Worm (Caenorhabditis elegans): ENCODE measurements around the gene B0454.6.

Gene B0454.6

DNA sequence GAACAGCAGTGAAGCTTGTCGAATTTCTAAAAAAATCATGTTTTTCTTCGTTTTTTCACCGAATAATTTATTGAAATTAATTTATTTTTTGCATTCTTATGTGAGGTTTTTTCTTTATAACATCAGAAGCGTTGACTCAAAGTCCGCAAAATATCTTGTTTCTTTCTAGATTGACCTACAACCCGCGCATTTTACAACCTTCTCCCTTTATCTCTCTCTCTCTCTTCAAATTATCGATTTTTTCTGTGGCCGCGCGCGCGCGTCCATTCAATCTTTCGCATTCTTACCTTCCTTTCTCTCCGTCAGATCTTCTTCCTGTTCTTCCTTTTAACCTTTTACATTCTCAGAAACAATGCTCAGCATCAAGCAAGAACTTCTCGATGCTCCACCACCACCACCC is 27.1 kb upstream of the B0454.6 start, which contains the start of gene lido-12:
TSS of gene lido-12 (plus strand) at position 301 of the 400 bp plus-strand sequence.
- TF ChIP-seq unc-62 (GFP tag; optimal IDR thresholded peaks at IDR 0.05), result no peak

DNA sequence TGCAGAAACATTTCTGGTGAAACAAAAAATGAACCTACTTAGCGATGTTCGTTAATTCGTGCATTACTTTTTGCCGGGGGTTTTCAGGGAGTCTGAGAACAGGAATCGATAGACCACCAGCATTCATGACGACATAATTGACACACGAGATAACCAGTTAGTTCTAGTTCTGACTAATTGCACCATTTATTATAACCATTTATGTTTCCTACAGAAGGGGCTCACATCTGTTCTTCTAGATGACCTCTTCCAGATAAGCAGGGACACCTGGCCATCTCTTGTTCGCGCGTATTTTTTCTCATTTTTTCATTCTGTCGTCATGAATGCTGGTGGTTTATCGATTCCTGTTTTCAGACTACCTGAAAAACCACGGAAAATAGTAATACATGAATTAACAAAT is 24.2 kb upstream of the B0454.6 start, which contains the start of gene sdz-5:
TSS of gene sdz-5 (plus strand) at position 301 of the 400 bp plus-strand sequence.
- TF ChIP-seq unc-62 (GFP tag; optimal IDR thresholded peaks at IDR 0.05), result no peak

DNA sequence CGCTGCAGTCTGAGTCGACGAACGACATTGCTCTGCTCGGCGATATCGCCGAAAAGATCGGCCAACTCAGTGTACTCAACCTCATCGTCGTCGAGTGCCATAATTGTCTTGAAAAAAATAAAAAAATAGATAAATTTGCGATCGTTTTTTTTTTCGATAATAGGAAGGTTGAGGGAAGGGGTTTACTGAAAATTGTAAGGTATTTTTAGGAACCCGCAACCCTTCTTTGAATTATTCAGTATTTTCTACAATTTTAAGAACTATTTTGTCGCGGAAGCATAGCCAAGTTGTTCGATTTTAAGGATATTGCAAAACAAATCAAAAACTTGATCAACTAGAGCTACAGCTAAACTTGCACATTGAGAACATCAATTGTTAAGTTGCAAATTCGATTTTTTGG is 20.4 kb upstream of the B0454.6 start, which contains the start of gene C41H7.9:
TSS of gene C41H7.9 (minus strand) at position 101 of the 400 bp plus-strand sequence.
- no peak for TF ChIP-seq unc-62 (GFP tag; optimal IDR thresholded peaks at IDR 0.05)

DNA sequence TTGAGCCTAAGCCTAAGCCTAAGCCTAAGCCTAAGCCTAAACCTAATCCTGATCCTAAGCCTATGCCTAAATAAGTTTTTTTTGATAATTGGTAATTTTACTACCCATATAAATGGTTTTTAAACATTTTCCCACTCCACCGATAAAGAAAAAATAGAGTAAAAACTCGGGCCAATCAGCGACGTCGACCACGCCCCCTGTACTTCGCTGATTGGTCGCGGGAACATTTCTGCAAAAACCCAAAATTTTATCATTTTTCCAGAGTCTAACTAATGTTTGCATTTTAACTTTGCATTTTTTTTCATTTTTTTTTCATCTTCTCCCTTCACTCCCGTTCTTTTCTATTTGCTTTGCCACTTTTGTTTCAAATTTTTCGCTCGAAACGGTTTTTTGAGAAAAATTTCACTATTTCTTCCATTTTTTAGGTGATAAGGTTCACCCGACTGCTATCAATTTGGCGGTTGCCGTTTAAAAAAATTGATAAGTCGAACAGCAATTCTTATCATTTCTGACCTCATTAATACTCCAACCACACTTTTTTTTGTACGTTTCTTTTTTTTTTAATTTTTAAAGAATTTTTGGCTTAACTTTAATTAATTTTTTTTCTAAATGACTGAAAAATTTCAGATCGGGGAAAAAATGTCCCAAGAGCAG is 18.3 kb upstream of the B0454.6 start, which contains the start of gene C41H7.2:
TSS of gene C41H7.2 (plus strand) at position 622 of the 654 bp plus-strand sequence.
- no peak for TF ChIP-seq unc-62 (GFP tag; optimal IDR thresholded peaks at IDR 0.05)

DNA sequence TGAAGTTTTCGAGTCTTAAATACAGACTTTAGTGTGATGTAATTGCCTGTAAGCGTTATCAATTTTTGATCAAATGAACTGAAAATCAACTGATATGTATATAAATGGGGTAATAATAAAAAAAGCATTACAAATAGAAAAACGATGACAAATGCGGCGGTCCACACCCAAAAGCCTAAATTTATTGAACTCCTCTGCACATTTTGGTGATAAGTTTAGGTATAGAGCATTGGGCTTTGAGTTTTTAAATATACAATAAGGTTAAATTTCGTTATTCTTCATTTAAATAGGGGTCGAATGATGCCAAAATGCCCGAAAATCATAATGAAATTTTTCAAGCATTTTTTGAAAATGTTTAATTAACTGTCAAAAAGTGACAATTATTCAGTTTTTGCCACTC is 12.8 kb upstream of the B0454.6 start, which contains the start of gene clec-3:
TSS of gene clec-3 (minus strand) at position 101 of the 400 bp plus-strand sequence.
- no peak for TF ChIP-seq unc-62 (GFP tag; optimal IDR thresholded peaks at IDR 0.05)

DNA sequence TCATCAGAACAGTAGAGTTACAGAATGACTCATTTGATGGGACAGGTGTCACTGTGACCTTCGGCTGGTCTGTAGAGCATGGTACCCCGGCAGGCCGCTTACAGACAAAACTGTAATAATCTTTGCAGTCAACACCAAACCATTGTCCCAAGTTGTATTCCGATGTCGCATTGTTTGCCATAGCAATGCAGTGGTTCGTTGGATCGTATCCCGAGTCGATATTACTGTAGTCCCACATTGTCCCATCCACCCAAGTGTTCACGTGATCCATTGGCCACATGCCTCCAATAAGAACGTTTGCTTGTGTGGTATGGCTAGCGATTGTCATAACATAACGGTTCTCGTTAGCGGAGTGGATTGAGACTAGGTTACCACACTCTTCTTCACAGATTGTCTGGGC is 11.7 kb upstream of the B0454.6 start:
- no peak for TF ChIP-seq unc-62 (GFP tag; optimal IDR thresholded peaks at IDR 0.05)

DNA sequence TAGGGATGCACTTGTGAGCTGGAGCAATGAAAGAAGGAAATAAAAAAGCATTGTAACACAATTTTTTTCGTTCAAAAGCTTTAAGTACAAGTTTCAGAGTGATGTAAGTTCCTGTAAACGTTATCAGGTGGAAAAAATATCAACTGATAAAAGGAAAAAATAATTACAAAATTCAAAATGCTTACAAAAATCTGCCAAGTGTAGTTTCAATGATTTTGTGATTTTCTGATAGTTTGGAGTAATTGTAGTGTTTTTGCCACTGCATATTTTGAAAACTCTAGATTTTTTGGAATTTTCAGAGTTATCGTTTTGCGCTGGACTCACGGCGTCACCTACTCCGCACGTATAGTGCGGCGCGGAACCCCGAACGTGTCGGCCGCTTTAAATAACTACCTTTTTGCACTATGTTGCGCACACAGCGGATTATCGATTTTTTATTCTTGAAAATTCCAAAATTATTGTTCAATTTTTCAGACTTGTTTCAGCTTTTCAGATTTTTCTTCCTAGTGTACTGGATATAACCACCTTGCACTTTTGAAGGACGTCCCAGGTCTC is 9.1 kb upstream of the B0454.6 start, which contains the start of gene clec-2:
TSS of gene clec-2 (minus strand) at position 51 of the 555 bp plus-strand sequence.
- no peak for TF ChIP-seq unc-62 (GFP tag; optimal IDR thresholded peaks at IDR 0.05)

DNA sequence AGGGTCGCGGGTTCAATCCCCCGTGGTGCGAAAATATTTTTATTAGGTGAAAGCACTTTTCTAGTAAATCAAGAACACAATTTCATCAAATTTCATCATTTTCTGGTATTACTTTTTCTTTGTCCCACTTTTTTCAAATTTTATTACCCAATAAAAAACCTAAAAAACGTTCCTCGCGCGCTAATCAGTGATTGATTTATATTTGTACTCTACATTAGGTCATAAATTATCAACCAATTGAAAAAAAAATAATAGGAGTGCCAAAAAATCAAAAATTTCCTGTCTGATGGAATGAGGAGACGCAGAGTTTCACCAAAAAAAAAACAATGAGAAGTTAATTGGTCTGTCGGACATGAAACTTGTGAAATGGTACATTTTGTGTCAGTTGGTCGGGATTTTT is 7.9 kb upstream of the B0454.6 start:
- no peak for TF ChIP-seq unc-62 (GFP tag; optimal IDR thresholded peaks at IDR 0.05)

DNA sequence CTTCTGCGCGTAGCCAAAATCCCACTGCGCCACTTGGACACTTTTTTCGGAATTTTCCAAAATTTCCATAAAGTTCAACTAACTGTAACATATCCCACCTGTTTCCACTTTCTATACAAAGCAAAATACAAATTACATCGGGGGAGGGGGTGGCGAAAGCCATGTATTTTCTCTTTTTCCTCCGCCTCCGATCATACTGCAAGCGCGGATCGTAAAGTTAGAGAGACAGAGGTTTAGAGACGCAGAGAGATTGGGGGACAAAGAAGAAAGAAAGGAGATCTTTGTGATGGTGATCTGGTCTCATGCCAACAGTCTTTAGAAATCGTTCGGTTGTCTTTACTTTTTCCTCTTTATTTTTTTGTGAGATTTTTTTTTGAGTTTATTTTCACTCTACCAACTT is 4.3 kb upstream of the B0454.6 start:
- no peak for TF ChIP-seq unc-62 (GFP tag; optimal IDR thresholded peaks at IDR 0.05)

DNA sequence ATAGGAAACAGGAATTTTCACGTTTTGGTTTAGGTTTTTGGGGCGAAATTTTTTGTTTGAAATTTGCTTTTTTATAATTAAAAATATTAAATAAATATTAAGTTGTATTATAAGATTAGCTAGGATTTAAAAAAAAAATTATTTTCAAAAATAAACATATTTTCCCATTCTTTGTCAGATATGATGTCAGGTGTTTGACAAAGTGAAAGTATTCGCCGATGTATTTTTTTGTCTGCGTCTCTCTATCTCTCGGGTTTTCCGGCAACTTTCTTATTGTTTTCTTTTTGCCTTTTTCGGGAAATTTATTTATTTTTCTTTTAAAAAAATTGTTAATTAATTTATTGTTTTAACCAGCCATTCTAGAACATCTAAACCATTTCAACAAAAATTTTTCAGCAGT is 2.2 kb upstream of the B0454.6 start:
- TF ChIP-seq unc-62 (GFP tag; optimal IDR thresholded peaks at IDR 0.05), result no peak

DNA sequence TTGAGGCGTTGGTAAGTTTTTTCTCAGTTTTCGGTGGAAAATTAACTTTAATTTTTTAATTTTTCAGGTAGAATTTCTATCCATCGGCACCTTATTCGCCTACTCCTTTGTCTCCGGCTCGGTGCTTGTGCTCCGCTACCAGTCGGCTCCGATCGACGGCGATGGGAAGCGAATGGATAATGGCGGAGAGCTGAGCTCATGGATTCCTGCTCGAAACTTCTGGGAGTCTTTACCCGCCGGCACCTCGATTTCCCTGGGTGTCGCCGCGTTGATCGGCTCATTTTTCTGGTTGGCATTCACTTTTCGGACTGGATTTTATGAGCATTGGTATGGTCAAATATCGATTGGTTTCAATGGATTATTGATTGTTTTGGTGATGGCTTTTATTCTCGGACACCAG is 2.3 kb downstream of the B0454.6 start:
- TF ChIP-seq unc-62 (GFP tag; optimal IDR thresholded peaks at IDR 0.05), result no peak

DNA sequence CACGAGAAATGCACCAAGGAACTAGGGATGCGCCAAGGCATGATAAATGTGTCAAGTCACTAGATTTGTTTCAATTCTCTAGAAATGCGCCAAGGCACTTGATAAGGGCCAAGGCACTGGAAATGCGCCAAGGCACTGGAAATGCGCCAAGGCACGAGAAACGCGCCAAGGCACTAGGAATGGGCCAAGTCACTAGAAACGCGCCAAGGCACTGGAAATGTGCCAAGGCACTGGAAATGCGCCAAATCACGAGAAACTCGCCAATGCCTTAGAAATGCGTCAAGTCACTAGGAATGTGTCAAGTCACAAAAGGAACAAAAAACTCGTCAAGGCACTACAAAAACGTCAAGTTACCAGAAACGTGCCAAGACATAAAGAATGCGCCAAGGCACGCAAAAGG is 3.8 kb downstream of the B0454.6 start:
- TF ChIP-seq unc-62 (GFP tag; optimal IDR thresholded peaks at IDR 0.05), result no peak

DNA sequence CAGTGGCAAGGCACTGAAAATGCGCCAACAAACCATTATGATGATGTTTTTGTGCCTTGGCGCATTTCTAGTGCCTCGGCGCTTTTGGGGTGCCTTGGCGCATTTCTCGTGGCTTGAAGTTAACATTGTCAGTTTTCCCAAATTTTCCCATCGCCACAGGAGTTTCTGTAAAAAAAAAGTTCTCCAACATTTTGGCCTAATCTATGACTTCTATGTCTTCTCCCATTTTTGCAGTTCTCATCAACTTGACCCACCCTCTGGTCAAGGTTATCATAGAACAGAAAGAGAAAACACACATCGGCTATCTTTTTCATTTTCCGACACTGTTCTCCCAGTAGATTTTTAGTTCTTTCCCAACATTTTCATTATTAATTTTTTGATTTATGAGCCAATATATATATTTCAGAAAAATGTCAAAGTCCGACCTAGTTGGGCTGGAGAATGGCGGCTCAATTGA is 5.9 kb downstream of the B0454.6 start, which contains the start of the genes B0454.26 and B0454.5:
TSS of gene B0454.26 (minus strand) at position 101 of the 457 bp plus-strand sequence.
TSS of gene B0454.5 (plus strand) at position 407 of the 457 bp plus-strand sequence.
- no peak for TF ChIP-seq unc-62 (GFP tag; optimal IDR thresholded peaks at IDR 0.05)

DNA sequence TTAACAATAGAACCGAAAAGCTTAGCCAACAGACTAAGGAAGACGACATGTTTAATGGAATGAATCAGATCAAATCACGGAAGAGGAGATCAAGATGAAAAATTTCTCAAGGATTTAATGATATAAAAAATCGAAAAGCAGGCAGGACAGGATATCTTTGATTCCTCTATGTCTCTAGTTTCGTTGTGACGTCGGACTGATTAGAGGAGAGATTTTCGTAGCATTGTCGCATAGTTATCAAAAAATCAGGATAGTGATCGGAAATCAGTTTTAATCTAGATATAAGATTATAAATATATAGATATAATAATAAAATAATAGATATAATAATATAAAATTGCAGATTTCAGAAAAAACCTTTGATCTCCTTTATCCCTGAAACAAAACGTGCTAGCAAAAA is 10.8 kb downstream of the B0454.6 start, which contains the start of gene B0454.8:
TSS of gene B0454.8 (minus strand) at position 101 of the 400 bp plus-strand sequence.
- no peak for TF ChIP-seq unc-62 (GFP tag; optimal IDR thresholded peaks at IDR 0.05)

DNA sequence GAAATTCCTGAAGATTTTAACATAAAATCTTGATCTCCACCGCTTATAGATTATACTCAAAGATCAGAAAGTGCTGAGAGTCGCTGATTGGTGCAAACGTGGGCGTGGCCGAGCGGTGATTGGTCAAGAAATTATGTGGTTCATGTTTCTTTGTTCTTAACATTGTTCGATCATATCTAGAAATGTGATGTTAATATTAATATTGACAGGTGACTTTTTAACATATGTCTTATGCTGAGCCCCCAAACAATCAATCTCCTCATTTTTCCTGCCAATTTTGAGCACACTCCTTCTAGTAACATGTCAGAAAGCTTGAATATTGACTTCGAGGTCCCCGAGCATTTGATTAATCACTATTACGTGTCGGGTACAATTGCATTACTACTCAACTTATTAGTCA is 11.4 kb downstream of the B0454.6 start, which contains the start of gene sri-29:
TSS of gene sri-29 (plus strand) at position 301 of the 400 bp plus-strand sequence.
- no peak for TF ChIP-seq unc-62 (GFP tag; optimal IDR thresholded peaks at IDR 0.05)

DNA sequence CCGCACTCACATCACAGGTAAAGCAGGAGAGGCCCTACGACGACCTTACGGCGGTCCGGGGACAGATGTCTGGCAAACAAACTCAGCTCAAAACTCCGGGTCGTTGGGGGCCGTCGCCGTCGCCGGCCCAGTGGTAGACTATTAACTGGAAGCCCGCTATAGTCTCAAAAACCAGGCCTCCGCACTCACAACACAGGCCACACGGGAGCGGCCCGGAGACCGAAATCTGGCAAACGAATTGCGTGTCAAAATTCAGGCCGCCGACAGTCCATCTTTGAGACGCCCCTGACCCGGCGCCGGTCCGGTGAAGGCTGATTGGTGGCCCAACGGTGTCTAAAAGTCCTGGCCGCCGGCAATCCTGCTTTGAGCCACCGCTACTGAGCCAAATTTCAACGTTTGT is 12.8 kb downstream of the B0454.6 start:
- TF ChIP-seq unc-62 (GFP tag; optimal IDR thresholded peaks at IDR 0.05), result no peak

DNA sequence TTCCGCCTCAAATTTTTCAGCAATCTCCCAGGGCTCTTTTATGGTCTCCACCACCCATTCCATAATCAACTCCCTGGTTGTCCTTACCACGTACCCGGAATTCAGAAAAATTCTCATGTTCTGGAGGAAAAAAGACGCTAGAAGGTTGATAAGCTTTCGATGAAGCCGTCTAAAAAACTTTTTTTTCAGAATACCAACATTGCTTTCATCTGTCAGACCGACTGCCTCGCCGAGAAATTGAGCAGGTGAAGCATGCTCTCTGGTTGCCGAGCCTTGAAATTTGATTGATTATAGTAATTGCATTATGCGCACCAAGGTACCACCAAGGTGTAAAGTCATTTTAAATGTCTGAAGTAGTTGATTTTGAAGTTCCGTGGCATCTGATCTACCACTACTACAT is 13.3 kb downstream of the B0454.6 start, which contains the start of gene sri-30:
TSS of gene sri-30 (plus strand) at position 301 of the 400 bp plus-strand sequence.
- TF ChIP-seq unc-62 (GFP tag; optimal IDR thresholded peaks at IDR 0.05), result no peak
